Worm (Caenorhabditis elegans) whole organism, midembryonic: ENCODE measurements around the gene bed-2.

Source experiments
- T22C8.4 ChIP-seq: fragments of 200-800 bp; sonication (Bioruptor generic); IDR thresholded peaks from 2 replicates; pipeline ENCODE4 v1.3.6; 2022; ENCODE audit warnings: missing genetic modification characterization, missing compliant biosample characterization
- cog-1 ChIP-seq: sonication (generic microtip); optimal IDR thresholded peaks from 2 replicates; lab custom pipeline; 2016; ENCODE audit warnings: missing genetic modification characterization, missing compliant biosample characterization
- flt-1 ChIP-seq: fragments of 200-800 bp; sonication (Bioruptor generic); IDR thresholded peaks from 2 replicates; pipeline ENCODE4 v1.3.6; 2022; ENCODE audit warnings: missing genetic modification characterization, missing compliant biosample characterization
- klf-2 ChIP-seq: fragments of 200-800 bp; sonication (Bioruptor generic); conservative IDR thresholded peaks from 2 replicates; pipeline ENCODE4 v1.3.6; 2022; ENCODE audit warnings: missing genetic modification reagents, missing genetic modification characterization, missing compliant biosample characterization
- med-1 ChIP-seq: sonication (generic microtip); optimal IDR thresholded peaks from 2 replicates; lab custom pipeline; 2017; ENCODE audit warnings: missing genetic modification characterization, mild to moderate bottlenecking, missing compliant biosample characterization, antibody characterized with exemption, missing genetic modification reagents; ENCODE audit not compliant: insufficient read depth
- ref-1 ChIP-seq: fragments of 200-800 bp; sonication (Bioruptor generic); conservative IDR thresholded peaks from 2 replicates; pipeline ENCODE4 v1.3.6; 2022; ENCODE audit warnings: missing genetic modification reagents, missing genetic modification characterization, missing compliant biosample characterization
- tab-1 ChIP-seq: fragments of 200-800 bp; sonication (Bioruptor generic); IDR thresholded peaks from 2 replicates; pipeline ENCODE4 v1.3.6; 2022; ENCODE audit warnings: missing genetic modification characterization, missing compliant biosample characterization
- ztf-23 ChIP-seq: fragments of 200-800 bp; sonication (Bioruptor generic); IDR thresholded peaks from 2 replicates; pipeline ENCODE4 v1.3.6; 2022; ENCODE audit warnings: missing genetic modification reagents, missing genetic modification characterization, missing compliant biosample characterization
- ztf-29 ChIP-seq: fragments of 200-800 bp; sonication (Bioruptor generic); IDR thresholded peaks from 2 replicates; pipeline ENCODE4 v1.3.6; 2022; ENCODE audit warnings: missing genetic modification reagents, missing genetic modification characterization, missing compliant biosample characterization

DNA sequence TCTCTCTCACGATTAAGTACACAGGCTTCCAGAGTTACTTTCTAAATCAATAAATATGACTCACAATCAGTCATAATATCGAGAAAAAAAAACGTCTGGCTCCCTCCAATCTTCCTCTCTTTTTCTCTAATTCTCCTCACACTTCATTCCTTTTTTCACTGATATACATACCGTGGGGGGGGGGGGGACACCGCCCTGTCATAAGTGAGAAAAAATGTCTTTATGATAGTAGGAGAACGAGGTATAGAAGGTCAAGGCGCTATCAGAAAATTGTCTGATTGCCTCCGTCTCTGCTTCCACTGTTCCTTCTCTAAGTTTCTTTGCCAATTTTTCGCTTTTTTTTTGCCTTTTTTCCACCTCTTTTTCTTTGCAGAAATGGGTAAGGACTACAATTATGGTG is 25.9 kb upstream of the bed-2 start, which contains the start of gene Y66D12A.24:
- TF ChIP-seq T22C8.4 (GFP tag; lab: Robert Waterston, UW) (no peak), klf-2 (no peak), cog-1 (tag; lab: Kevin White, UChicago) (no peak), ztf-23 (GFP tag; lab: Robert Waterston, UW) (no peak), flt-1 (no peak), tab-1 (no peak), med-1 (GFP tag; lab: Kevin White, UChicago) (no peak), ref-1 (no peak), ztf-29 (GFP tag; lab: Robert Waterston, UW) (no peak)
